Worm (Caenorhabditis elegans) whole organism, mixed stage, embryonic: ENCODE measurements around the gene srh-2.

Experiments used
- M03D4.4 ChIP-seq: sonication (generic microtip); optimal IDR thresholded peaks from 2 replicates; lab custom pipeline; 2017; ENCODE audit warnings: mild to moderate bottlenecking, missing genetic modification characterization, missing compliant biosample characterization
- bed-3 ChIP-seq: fragments of 200-800 bp; sonication (Bioruptor generic); optimal IDR thresholded peaks from 3 replicates; lab custom pipeline; 2018; ENCODE audit warnings: mild to moderate bottlenecking, missing genetic modification characterization, moderate library complexity, missing compliant biosample characterization
- blmp-1 ChIP-seq: fragments of 150-350 bp; optimal IDR thresholded peaks from 2 replicates; lab custom pipeline; 2014; ENCODE audit warnings: missing biosample characterization, missing genetic modification characterization
- ceh-39 ChIP-seq: fragments of 150-350 bp; optimal IDR thresholded peaks from 2 replicates; lab custom pipeline; 2014; ENCODE audit warnings: missing biosample characterization, missing genetic modification characterization
- ceh-83 ChIP-seq: fragments of 200-800 bp; sonication (Bioruptor generic); optimal IDR thresholded peaks from 2 replicates; lab custom pipeline; 2018; ENCODE audit warnings: mild to moderate bottlenecking, missing genetic modification characterization, missing compliant biosample characterization
- ces-1 ChIP-seq: fragments of 150-350 bp; optimal IDR thresholded peaks from 2 replicates; lab custom pipeline; 2014; ENCODE audit warnings: missing biosample characterization, missing genetic modification reagents, missing genetic modification characterization
- cnd-1 ChIP-seq: fragments of 200-800 bp; sonication (Bioruptor generic); optimal IDR thresholded peaks from 2 replicates; lab custom pipeline; 2018; ENCODE audit warnings: mild to moderate bottlenecking, missing genetic modification characterization, missing compliant biosample characterization
- drap-1 ChIP-seq: fragments of 200-800 bp; sonication (Bioruptor generic); optimal IDR thresholded peaks from 3 replicates; lab custom pipeline; 2018; ENCODE audit warnings: mild to moderate bottlenecking, missing genetic modification characterization, missing compliant biosample characterization
- elt-1 ChIP-seq: sonication (generic microtip); optimal IDR thresholded peaks from 2 replicates; lab custom pipeline; 2017; ENCODE audit warnings: missing genetic modification characterization, mild to moderate bottlenecking, missing compliant biosample characterization, antibody characterized with exemption, moderate library complexity, borderline replicate concordance; ENCODE audit not compliant: insufficient read depth
- elt-3 ChIP-seq: fragments of 150-350 bp; optimal IDR thresholded peaks from 2 replicates; lab custom pipeline; 2014; ENCODE audit warnings: missing biosample characterization, missing genetic modification characterization
- ham-2 ChIP-seq: fragments of 200-800 bp; sonication (Bioruptor generic); optimal IDR thresholded peaks from 2 replicates; lab custom pipeline; 2018; ENCODE audit warnings: mild to moderate bottlenecking, missing genetic modification characterization, missing compliant biosample characterization
- hlh-1 ChIP-seq: fragments of 150-350 bp; optimal IDR thresholded peaks from 2 replicates; lab custom pipeline; 2014; ENCODE audit warnings: missing biosample characterization, missing genetic modification reagents, missing genetic modification characterization
- lin-13 ChIP-seq: fragments of 150-350 bp; optimal IDR thresholded peaks from 2 replicates; lab custom pipeline; 2014; ENCODE audit warnings: missing biosample characterization, missing genetic modification characterization
- lin-32 ChIP-seq: fragments of 200-800 bp; sonication (Bioruptor generic); optimal IDR thresholded peaks from 2 replicates; lab custom pipeline; 2018; ENCODE audit warnings: mild to moderate bottlenecking, missing genetic modification characterization, missing compliant biosample characterization
- lsy-2 ChIP-seq: fragments of 150-350 bp; optimal IDR thresholded peaks from 2 replicates; lab custom pipeline; 2014; ENCODE audit warnings: missing biosample characterization, missing genetic modification characterization
- mab-5 ChIP-seq: fragments of 150-350 bp; optimal IDR thresholded peaks from 2 replicates; lab custom pipeline; 2014; ENCODE audit warnings: missing biosample characterization, missing genetic modification characterization
- mls-2 ChIP-seq: sonication (generic microtip); optimal IDR thresholded peaks from 2 replicates; lab custom pipeline; 2016; ENCODE audit warnings: mild to moderate bottlenecking, missing genetic modification characterization, moderate library complexity, missing compliant biosample characterization
- nhr-12 ChIP-seq: fragments of 150-350 bp; optimal IDR thresholded peaks from 2 replicates; lab custom pipeline; 2014; ENCODE audit warnings: missing biosample characterization, missing genetic modification characterization
- nhr-2 ChIP-seq: fragments of 150-350 bp; optimal IDR thresholded peaks from 2 replicates; lab custom pipeline; 2014; ENCODE audit warnings: missing biosample characterization, missing genetic modification characterization
- nhr-237 ChIP-seq: fragments of 150-350 bp; optimal IDR thresholded peaks from 2 replicates; lab custom pipeline; 2014; ENCODE audit warnings: missing biosample characterization, missing genetic modification characterization
- nhr-28 ChIP-seq: fragments of 150-350 bp; optimal IDR thresholded peaks from 2 replicates; lab custom pipeline; 2014; ENCODE audit warnings: missing biosample characterization, missing genetic modification characterization
- pha-4 ChIP-seq: fragments of 150-350 bp; optimal IDR thresholded peaks from 2 replicates; lab custom pipeline; 2018; ENCODE audit warnings: missing biosample characterization, missing genetic modification reagents, missing genetic modification characterization
- sem-2 ChIP-seq: fragments of 200-800 bp; sonication (Bioruptor generic); optimal IDR thresholded peaks from 2 replicates; lab custom pipeline; 2018; ENCODE audit warnings: mild to moderate bottlenecking, missing genetic modification characterization, missing compliant biosample characterization
- snpc-4 ChIP-seq: fragments of 150-350 bp; optimal IDR thresholded peaks from 2 replicates; lab custom pipeline; 2014; ENCODE audit warnings: missing biosample characterization, missing genetic modification characterization
- sptf-1 ChIP-seq: sonication (generic microtip); optimal IDR thresholded peaks from 2 replicates; lab custom pipeline; 2017; ENCODE audit warnings: mild to moderate bottlenecking, missing genetic modification characterization, moderate library complexity, missing compliant biosample characterization
- tbx-8 ChIP-seq: fragments of 200-800 bp; sonication (Bioruptor generic); optimal IDR thresholded peaks from 2 replicates; lab custom pipeline; 2018; ENCODE audit warnings: mild to moderate bottlenecking, missing genetic modification characterization, moderate library complexity, missing compliant biosample characterization
- unc-120 ChIP-seq: sonication (generic microtip); optimal IDR thresholded peaks from 2 replicates; lab custom pipeline; 2017; ENCODE audit warnings: missing genetic modification characterization, missing compliant biosample characterization; ENCODE audit not compliant: poor library complexity, severe bottlenecking
- unc-62 ChIP-seq: fragments of 150-350 bp; optimal IDR thresholded peaks from 2 replicates; lab custom pipeline; 2014; ENCODE audit warnings: missing biosample characterization, missing genetic modification reagents, missing genetic modification characterization
- ztf-11 ChIP-seq: fragments of 150-350 bp; optimal IDR thresholded peaks from 2 replicates; lab custom pipeline; 2014; ENCODE audit warnings: missing biosample characterization, missing genetic modification characterization

srh-2 gene

ce11 chrV:722889-723288 lies 5.2 kb upstream of the srh-2 start:
- TF ChIP-seq elt-3 (tag; lab: Kevin White, UChicago): no peak
- TF ChIP-seq sptf-1 (tag; lab: Kevin White, UChicago): no peak
- no peak for TF ChIP-seq ces-1 (GFP tag; lab: Kevin White, UChicago)
- TF ChIP-seq bed-3 (GFP tag; lab: Kevin White, UChicago): no peak
- TF ChIP-seq unc-62 (GFP tag; lab: Kevin White, UChicago): no peak
- TF ChIP-seq nhr-28 (tag; lab: Kevin White, UChicago): no peak
- no peak for TF ChIP-seq elt-1 (tag; lab: Kevin White, UChicago)
- TF ChIP-seq lin-32 (GFP tag; lab: Kevin White, UChicago): no peak
- TF ChIP-seq mls-2 (tag; lab: Kevin White, UChicago): no peak

- no peak for TF ChIP-seq M03D4.4 (tag; lab: Kevin White, UChicago)
- peak; percentile 9 for TF ChIP-seq hlh-1 (tag; lab: Kevin White, UChicago)
- no peak for TF ChIP-seq ces-1 (GFP tag; lab: Kevin White, UChicago)
- peak; percentile 18 for TF ChIP-seq sptf-1 (tag; lab: Kevin White, UChicago)
- TF ChIP-seq ceh-39 (tag; lab: Kevin White, UChicago): peak; percentile 44
- no peak for TF ChIP-seq unc-120 (tag; lab: Kevin White, UChicago)
- no peak for TF ChIP-seq nhr-12 (tag; lab: Kevin White, UChicago)
These were observed 4.2 kb upstream of the srh-2 start, which contains the start of gene fbxb-72 for ce11 chrV:723895-724352. TSS of gene fbxb-72 (minus strand) at chrV:723952.

ce11 chrV:724470-724890 lies 3.6 kb upstream of the srh-2 start:
- TF ChIP-seq hlh-1 (tag; lab: Kevin White, UChicago) (no peak), sem-2 (GFP tag; lab: Kevin White, UChicago) (no peak), ztf-11 (no peak), unc-120 (tag; lab: Kevin White, UChicago) (no peak), elt-3 (tag; lab: Kevin White, UChicago) (no peak), snpc-4 (tag; lab: Kevin White, UChicago) (no peak), unc-62 (GFP tag; lab: Kevin White, UChicago) (no peak), ceh-39 (tag; lab: Kevin White, UChicago) (no peak), pha-4 (no peak), ceh-83 (GFP tag; lab: Kevin White, UChicago) (no peak)
- TF ChIP-seq, all 35 proteins: peak for 0

ce11 chrV:724946-725806 lies 2.9 kb upstream of the srh-2 start:
- TF ChIP-seq unc-120 (tag; lab: Kevin White, UChicago): no peak
- TF ChIP-seq sptf-1 (tag; lab: Kevin White, UChicago): no peak
- no peak for TF ChIP-seq ham-2 (GFP tag; lab: Kevin White, UChicago)
- no peak for TF ChIP-seq blmp-1
- TF ChIP-seq M03D4.4 (tag; lab: Kevin White, UChicago): no peak
- TF ChIP-seq lin-13: no peak
- no peak for TF ChIP-seq drap-1 (GFP tag; lab: Kevin White, UChicago)

- TF ChIP-seq nhr-2 (tag; lab: Kevin White, UChicago) (no peak), drap-1 (GFP tag; lab: Kevin White, UChicago) (no peak), cnd-1 (tag; lab: Kevin White, UChicago) (no peak), nhr-237 (tag; lab: Kevin White, UChicago) (no peak), mls-2 (tag; lab: Kevin White, UChicago) (no peak), tbx-8 (GFP tag; lab: Kevin White, UChicago) (no peak), mab-5 (no peak), lsy-2 (tag; lab: Kevin White, UChicago) (no peak), sptf-1 (tag; lab: Kevin White, UChicago) (no peak), elt-1 (tag; lab: Kevin White, UChicago) (no peak), blmp-1 (no peak), nhr-28 (tag; lab: Kevin White, UChicago) (no peak)
These were observed 2.1 kb upstream of the srh-2 start for ce11 chrV:725807-726572.
